Fruit fly (Drosophila melanogaster): ENCODE results near the gene CG1578.
A peak's percentile ranks its signal among the peaks of the same experiment; 100 is the strongest.

Gene CG1578

dm6 chrX:11852310-11852709, 36.0 kb upstream of the CG1578 start, which contains the start of gene p24-1 (continued):
- TF ChIP-seq bbx (GFP tag; IDR thresholded peaks at IDR 0.05; ENCODE audit: partially characterized antibody) (peak; percentile 93), esg (GFP tag; conservative IDR thresholded peaks at IDR 0.05) (no peak), insv (GFP tag; optimal IDR thresholded peaks at IDR 0.05) (peak in 1 of 2 experiments; percentile 7), PHDP (tag; optimal IDR thresholded peaks at IDR 0.05) (peak; percentile 30), CG12299 (tag; optimal IDR thresholded peaks at IDR 0.05) (no peak), caup (GFP tag; optimal IDR thresholded peaks at IDR 0.05; ENCODE audit: severe bottlenecking) (peak; percentile 63), wdn (GFP tag; IDR thresholded peaks at IDR 0.05) (0 out of 2 replicates have a peak, but pooled peaks have one; percentile 32), chn (GFP tag; optimal IDR thresholded peaks at IDR 0.05) (peak; percentile 60), cg (GFP tag; optimal IDR thresholded peaks at IDR 0.05) (no peak), CG18011 (GFP tag; optimal IDR thresholded peaks at IDR 0.05) (peak; percentile 18), ab (GFP tag; optimal IDR thresholded peaks at IDR 0.05) (no peak), CG18764 (GFP tag; optimal IDR thresholded peaks at IDR 0.05) (peak; percentile 23), NFAT (GFP tag; IDR thresholded peaks at IDR 0.05) (peak; percentile 81), HmgZ (tag; optimal IDR thresholded peaks at IDR 0.05) (peak; percentile 86), H15 (GFP tag; IDR thresholded peaks at IDR 0.05) (peak; percentile 13; the same call in 1 of the 3 replicates), jumu (GFP tag; optimal IDR thresholded peaks at IDR 0.05) (peak; percentile 65), GATAe (GFP tag; conservative IDR thresholded peaks at IDR 0.05) (no peak), CG4730 (GFP tag; IDR thresholded peaks at IDR 0.05) (no peak), CG3163 (GFP tag; optimal IDR thresholded peaks at IDR 0.05) (peak; percentile 43), lilli (GFP tag; optimal IDR thresholded peaks at IDR 0.05) (peak; percentile 67), CG10267 (tag; optimal IDR thresholded peaks at IDR 0.05) (peak; percentile 95), MTF-1 (GFP tag; optimal IDR thresholded peaks at IDR 0.05; ENCODE audit: borderline replicate concordance) (peak; percentile 37), BEAF-32 (GFP tag; optimal IDR thresholded peaks at IDR 0.05) (peak; percentile 87), cwo (GFP tag; optimal IDR thresholded peaks at IDR 0.05) (no peak), CG4854 (GFP tag; optimal IDR thresholded peaks at IDR 0.05) (peak; percentile 43), CG12391 (tag; optimal IDR thresholded peaks at IDR 0.05) (peak; percentile 36), CG1602 (GFP tag; optimal IDR thresholded peaks at IDR 0.05) (peak; percentile 13), CG17328 (GFP tag; IDR thresholded peaks at IDR 0.05) (0 out of 2 replicates have a peak, but pooled peaks have one; percentile 20), CG13424 (tag; optimal IDR thresholded peaks at IDR 0.05) (peak; percentile 23), hkb (optimal IDR thresholded peaks at IDR 0.05) (peak; percentile 47), hkb (GFP tag; IDR thresholded peaks at IDR 0.05) (no peak), CG30020 (tag; optimal IDR thresholded peaks at IDR 0.05) (peak; percentile 14), al (GFP tag; IDR thresholded peaks at IDR 0.05) (0 out of 2 replicates have a peak, but pooled peaks have one; percentile 11), bab2 (GFP tag; optimal IDR thresholded peaks at IDR 0.05) (peak; percentile 11), CG7963 (GFP tag; IDR thresholded peaks at IDR 0.05; ENCODE audit: partially characterized antibody) (peak; percentile 74), Dip2 (GFP tag; IDR thresholded peaks at IDR 0.05) (no peak), chinmo (GFP tag; IDR thresholded peaks at IDR 0.05; ENCODE audit: partially characterized antibody) (peak; percentile 90; the same call in 2 of the 4 replicates), B-H2 (GFP tag; optimal IDR thresholded peaks at IDR 0.05) (peak; percentile 70), psq (GFP tag; optimal IDR thresholded peaks at IDR 0.05) (no peak), klu (GFP tag; IDR thresholded peaks at IDR 0.05) (no peak), lmd (GFP tag; IDR thresholded peaks at IDR 0.05) (peak; percentile 11; the same call in 1 of the 2 replicates), maf-S (GFP tag; optimal IDR thresholded peaks at IDR 0.05) (peak; percentile 35), CG10209 (GFP tag; optimal IDR thresholded peaks at IDR 0.05) (no peak), CG12236 (GFP tag; optimal IDR thresholded peaks at IDR 0.05) (no peak), Xbp1 (GFP tag; optimal IDR thresholded peaks at IDR 0.05) (peak; percentile 92), org-1 (GFP tag; optimal IDR thresholded peaks at IDR 0.05) (no peak), CG18599 (GFP tag; optimal IDR thresholded peaks at IDR 0.05) (peak; percentile 46), sna (GFP tag; IDR thresholded peaks at IDR 0.05; ENCODE audit: partially characterized antibody) (peak; percentile 82), Myb (GFP tag; optimal IDR thresholded peaks at IDR 0.05) (peak; percentile 55), CG4424 (GFP tag; optimal IDR thresholded peaks at IDR 0.05) (peak; percentile 15)

All from whole organism, embryonic.